In genomic region chr2L:10510843-10511242, dm6 we compare ENCODE assay signal across 2 fruit fly cellular contexts.
A peak's percentile ranks its signal among the peaks of the same experiment; 100 is the strongest.
TF ChIP-seq lines count a peak whose summit lies in the region.

No protein-coding gene starts in this region.

TF ChIP-seq in whole organism, adult, 20 proteins besides CTCF, POLR2A, EP300 and RAD21:
- TF ChIP-seq kay (GFP tag; lab: Kevin White, UChicago; ENCODE audit: borderline replicate concordance) (peak; percentile 88), CG11617 (GFP tag; optimal IDR thresholded peaks at IDR 0.05; lab: Kevin White, UChicago) (no peak)
TF ChIP-seq in whole organism, adult: peak in this region for 1.

TF ChIP-seq in whole organism, prepupa, 60 proteins besides CTCF, POLR2A, EP300 and RAD21:
- TF ChIP-seq Eip78C (GFP tag; lab: Kevin White, UChicago) (peak; percentile 38), salr (GFP tag; optimal IDR thresholded peaks at IDR 0.05; lab: Kevin White, UChicago) (no peak)
TF ChIP-seq in whole organism, prepupa: peak in this region for 1.
